Worm (Caenorhabditis elegans) whole organism, L2 larva: Measurements from ENCODE around the gene F25D1.3.

Experiments used
- ama-1 ChIP-seq: fragments of 150-350 bp; optimal IDR thresholded peaks from 2 replicates; lab custom pipeline; 2018; ENCODE audit warnings: inconsistent platforms
- ceh-16 ChIP-seq: fragments of 150-350 bp; optimal IDR thresholded peaks from 2 replicates; lab custom pipeline; 2014; ENCODE audit warnings: missing biosample characterization, missing genetic modification characterization
- ceh-82 ChIP-seq: fragments of 150-350 bp; optimal IDR thresholded peaks from 2 replicates; lab custom pipeline; 2014; ENCODE audit warnings: missing biosample characterization, missing genetic modification characterization
- egl-27 ChIP-seq: sonication (generic microtip); optimal IDR thresholded peaks from 3 replicates; lab custom pipeline; 2017; ENCODE audit warnings: missing biosample characterization, missing genetic modification reagents, missing genetic modification characterization
- lin-13 ChIP-seq: fragments of 150-350 bp; optimal IDR thresholded peaks from 2 replicates; lab custom pipeline; 2014; ENCODE audit warnings: missing biosample characterization, missing genetic modification reagents, missing genetic modification characterization
- mdl-1 ChIP-seq, 2 experiments: fragments of 150-350 bp in 1 of 2; sonication (generic microtip) in 1 of 2; optimal IDR thresholded peaks; 2 replicates each; lab custom pipeline; 2017; ENCODE audit warnings: missing biosample characterization in 2 of 2, missing genetic modification characterization in 2 of 2
- nhr-10 ChIP-seq: sonication (generic microtip); optimal IDR thresholded peaks from 2 replicates; lab custom pipeline; 2017; ENCODE audit warnings: missing biosample characterization, missing genetic modification characterization
- nhr-129 ChIP-seq: fragments of 150-350 bp; optimal IDR thresholded peaks from 2 replicates; lab custom pipeline; 2014; ENCODE audit warnings: missing biosample characterization, missing genetic modification characterization
- nhr-77 ChIP-seq: fragments of 150-350 bp; optimal IDR thresholded peaks from 2 replicates; lab custom pipeline; 2014; ENCODE audit warnings: missing biosample characterization, missing genetic modification characterization
- snpc-4 ChIP-seq: fragments of 150-350 bp; optimal IDR thresholded peaks from 2 replicates; lab custom pipeline; 2014; ENCODE audit warnings: missing biosample characterization, missing genetic modification characterization
- unc-39 ChIP-seq: fragments of 150-350 bp; optimal IDR thresholded peaks from 2 replicates; lab custom pipeline; 2014; ENCODE audit warnings: missing biosample characterization, missing genetic modification characterization
- unc-62 ChIP-seq: fragments of 150-350 bp; optimal IDR thresholded peaks from 2 replicates; lab custom pipeline; 2014; ENCODE audit warnings: missing biosample characterization, missing genetic modification reagents, missing genetic modification characterization
- zag-1 ChIP-seq: fragments of 150-350 bp; optimal IDR thresholded peaks from 2 replicates; lab custom pipeline; 2014; ENCODE audit warnings: missing biosample characterization, missing genetic modification characterization

DNA sequence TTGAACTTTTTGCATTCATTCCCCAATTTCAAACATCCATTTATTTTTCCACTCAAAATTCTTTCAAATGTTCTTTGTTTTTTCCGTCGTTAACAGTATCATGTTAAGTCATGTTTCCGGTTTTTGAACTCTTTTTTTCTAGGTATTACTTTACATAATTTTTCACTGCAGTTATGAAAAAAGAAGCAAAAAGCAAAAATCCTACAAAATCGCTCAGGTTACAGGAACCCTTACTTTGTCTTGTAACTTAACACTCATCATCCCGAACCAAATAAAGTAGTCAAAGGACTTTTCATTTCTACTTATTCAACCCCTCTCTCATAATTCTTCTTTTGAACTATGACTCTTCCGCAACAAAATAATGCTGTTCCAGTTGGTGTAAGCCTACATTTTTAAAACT is 37.1 kb upstream of the F25D1.3 start, which contains the start of gene aqp-5:
- no peak for TF ChIP-seq lin-13 (GFP tag; lab: Kevin White, UChicago)
- no peak for TF ChIP-seq zag-1 (tag; lab: Kevin White, UChicago)
- TF ChIP-seq ama-1 (lab: Kevin White, UChicago): no peak
- no peak for TF ChIP-seq ceh-82 (tag; lab: Kevin White, UChicago)
- no peak for TF ChIP-seq ceh-16
- no peak for TF ChIP-seq egl-27 (tag; lab: Kevin White, UChicago)
- no peak for TF ChIP-seq snpc-4 (tag; lab: Kevin White, UChicago)
- no peak for TF ChIP-seq unc-39
- TF ChIP-seq nhr-77: no peak
- TF ChIP-seq unc-62 (GFP tag; lab: Kevin White, UChicago): no peak
- no peak for TF ChIP-seq nhr-10 (tag; lab: Kevin White, UChicago)
- TF ChIP-seq nhr-129 (tag; lab: Kevin White, UChicago): no peak
- no peak for TF ChIP-seq mdl-1 (tag; optimal IDR thresholded peaks at IDR 0.05; lab: Kevin White, UChicago)
